Fruit fly (Drosophila melanogaster) whole organism, embryonic: ENCODE measurements around the gene CG1640.

Experiments
- Atf-2 ChIP-seq: fragments of 200-800 bp; sonication (Bioruptor generic); optimal IDR thresholded peaks from 2 replicates; lab custom pipeline; 2016; ENCODE audit warnings: missing biosample characterization, missing genetic modification characterization
- B-H1 ChIP-seq: fragments of 200-800 bp; sonication (Bioruptor generic); IDR thresholded peaks from 3 replicates; pipeline ENCODE4 v1.3.6; 2022; ENCODE audit warnings: missing biosample characterization, missing genetic modification characterization
- BEAF-32 ChIP-seq: fragments of 200-800 bp; sonication (Bioruptor generic); optimal IDR thresholded peaks from 3 replicates; lab custom pipeline; 2017; ENCODE audit warnings: missing biosample characterization, missing genetic modification characterization, mild to moderate bottlenecking, moderate library complexity, missing genetic modification reagents
- C15 ChIP-seq: fragments of 200-800 bp; sonication (Bioruptor generic); IDR thresholded peaks from 3 replicates; pipeline ENCODE4 v1.3.6; 2022; ENCODE audit warnings: missing biosample characterization, missing genetic modification characterization
- CG13424 ChIP-seq: fragments of 200-800 bp; sonication (Bioruptor generic); optimal IDR thresholded peaks from 2 replicates; lab custom pipeline; 2019; ENCODE audit warnings: missing biosample characterization, mild to moderate bottlenecking, missing genetic modification characterization, moderate library complexity
- CG14667 ChIP-seq: fragments of 200-800 bp; sonication (Bioruptor generic); IDR thresholded peaks from 2 replicates; pipeline ENCODE4 v1.3.6; 2022; ENCODE audit warnings: missing biosample characterization, missing genetic modification characterization
- CG17359 ChIP-seq: fragments of 200-800 bp; sonication (Bioruptor generic); optimal IDR thresholded peaks from 3 replicates; lab custom pipeline; 2018; ENCODE audit warnings: missing biosample characterization, mild to moderate bottlenecking, missing genetic modification characterization, moderate library complexity
- CG17802 ChIP-seq: fragments of 200-800 bp; sonication (Bioruptor generic); optimal IDR thresholded peaks from 2 replicates; lab custom pipeline; 2018; ENCODE audit warnings: missing biosample characterization, mild to moderate bottlenecking, missing genetic modification characterization, moderate library complexity
- CG2116 ChIP-seq: fragments of 200-800 bp; sonication (Bioruptor generic); optimal IDR thresholded peaks from 3 replicates; lab custom pipeline; 2018; ENCODE audit warnings: missing biosample characterization, mild to moderate bottlenecking, missing genetic modification characterization
- CG2129 ChIP-seq: fragments of 200-800 bp; sonication (Bioruptor generic); IDR thresholded peaks from 2 replicates; pipeline ENCODE4 v1.3.6; 2022; ENCODE audit warnings: missing biosample characterization, missing genetic modification characterization; ENCODE audit not compliant: partially characterized antibody
- CG3065 ChIP-seq: fragments of 200-800 bp; sonication (Bioruptor generic); optimal IDR thresholded peaks from 2 replicates; lab custom pipeline; 2016; ENCODE audit warnings: missing biosample characterization, missing genetic modification characterization
- CG5245 ChIP-seq: fragments of 200-800 bp; sonication (Bioruptor generic); optimal IDR thresholded peaks from 3 replicates; lab custom pipeline; 2016; ENCODE audit warnings: missing biosample characterization, missing genetic modification characterization
- CG6254 ChIP-seq: fragments of 200-800 bp; sonication (Bioruptor generic); optimal IDR thresholded peaks from 3 replicates; lab custom pipeline; 2017; ENCODE audit warnings: mild to moderate bottlenecking, missing biosample characterization, missing genetic modification reagents, missing genetic modification characterization
- CG6813 ChIP-seq: fragments of 200-800 bp; sonication (Bioruptor generic); optimal IDR thresholded peaks from 2 replicates; lab custom pipeline; 2017; ENCODE audit warnings: missing biosample characterization, missing genetic modification characterization, mild to moderate bottlenecking, moderate library complexity, missing genetic modification reagents
- CG7745 ChIP-seq: fragments of 200-800 bp; sonication (Bioruptor generic); optimal IDR thresholded peaks from 2 replicates; lab custom pipeline; 2018; ENCODE audit warnings: missing biosample characterization, mild to moderate bottlenecking, missing genetic modification characterization, moderate library complexity
- CG7928 ChIP-seq: fragments of 200-800 bp; sonication (Bioruptor generic); optimal IDR thresholded peaks from 2 replicates; lab custom pipeline; 2017; ENCODE audit warnings: missing biosample characterization, mild to moderate bottlenecking, missing genetic modification characterization
- CG9727 ChIP-seq: fragments of 200-800 bp; sonication (Bioruptor generic); optimal IDR thresholded peaks from 3 replicates; lab custom pipeline; 2017; ENCODE audit warnings: missing biosample characterization, mild to moderate bottlenecking, missing genetic modification characterization
- CHES-1-like ChIP-seq: fragments of 200-800 bp; sonication (Bioruptor generic); optimal IDR thresholded peaks from 2 replicates; lab custom pipeline; 2016; ENCODE audit warnings: missing biosample characterization, missing genetic modification characterization
- Chrac-16 ChIP-seq: fragments of 200-800 bp; sonication (Bioruptor generic); optimal IDR thresholded peaks from 3 replicates; lab custom pipeline; 2016; ENCODE audit warnings: missing biosample characterization, missing genetic modification characterization
- CrebB ChIP-seq: fragments of 200-800 bp; sonication (Bioruptor generic); optimal IDR thresholded peaks from 3 replicates; lab custom pipeline; 2018; ENCODE audit warnings: missing biosample characterization, mild to moderate bottlenecking, missing genetic modification characterization
- Dref ChIP-seq: fragments of 200-800 bp; sonication (Bioruptor generic); IDR thresholded peaks from 2 replicates; pipeline ENCODE4 v1.3.6; 2022; ENCODE audit warnings: missing biosample characterization, missing genetic modification characterization
- Drgx ChIP-seq: fragments of 200-800 bp; sonication (Bioruptor generic); IDR thresholded peaks from 2 replicates; pipeline ENCODE4 v1.3.6; 2022; ENCODE audit warnings: missing biosample characterization, missing genetic modification characterization
- Hmr ChIP-seq: fragments of 200-800 bp; sonication (Bioruptor generic); optimal IDR thresholded peaks from 3 replicates; lab custom pipeline; 2017; ENCODE audit warnings: mild to moderate bottlenecking, missing biosample characterization, missing genetic modification reagents, missing genetic modification characterization
- Lpt ChIP-seq: fragments of >200 bp; optimal IDR thresholded peaks from 2 replicates; lab custom pipeline; 2018; ENCODE audit warnings: missing biosample characterization, missing genetic modification characterization
- Mad ChIP-seq: fragments of 200-800 bp; sonication (Bioruptor generic); optimal IDR thresholded peaks from 2 replicates; lab custom pipeline; 2016; ENCODE audit warnings: missing biosample characterization, missing genetic modification characterization
- Med ChIP-seq: fragments of 200-800 bp; sonication (Bioruptor generic); peaks from one replicate; lab custom pipeline; 2016; ENCODE audit warnings: missing biosample characterization, missing genetic modification characterization, mild to moderate bottlenecking, inconsistent platforms, moderate library complexity
- Nf-YC ChIP-seq: fragments of 200-800 bp; optimal IDR thresholded peaks from 3 replicates; lab custom pipeline; 2019; ENCODE audit warnings: missing biosample characterization, mild to moderate bottlenecking, missing genetic modification characterization, moderate library complexity
- PHDP ChIP-seq: fragments of 200-800 bp; sonication (Bioruptor generic); optimal IDR thresholded peaks from 3 replicates; lab custom pipeline; 2018; ENCODE audit warnings: missing biosample characterization, mild to moderate bottlenecking, missing genetic modification characterization, moderate library complexity
- btn ChIP-seq: fragments of 200-800 bp; sonication (Bioruptor generic); optimal IDR thresholded peaks from 2 replicates; lab custom pipeline; 2016; ENCODE audit warnings: missing biosample characterization, missing genetic modification characterization
- chinmo ChIP-seq: fragments of 200-800 bp; sonication (Bioruptor generic); IDR thresholded peaks from 4 replicates; pipeline ENCODE4 v1.3.6; 2022; ENCODE audit warnings: missing biosample characterization, missing genetic modification characterization; ENCODE audit not compliant: partially characterized antibody
- corto ChIP-seq: fragments of 200-800 bp; sonication (Bioruptor generic); optimal IDR thresholded peaks from 2 replicates; lab custom pipeline; 2016; ENCODE audit warnings: missing biosample characterization, mild to moderate bottlenecking, missing genetic modification characterization, moderate library complexity
- dm ChIP-seq: fragments of 200-800 bp; sonication (Bioruptor generic); optimal IDR thresholded peaks from 3 replicates; lab custom pipeline; 2016; ENCODE audit warnings: missing biosample characterization, missing genetic modification characterization
- esg ChIP-seq: fragments of 200-800 bp; sonication (Bioruptor generic); conservative IDR thresholded peaks from 2 replicates; pipeline ENCODE4 v1.3.6; 2022; ENCODE audit warnings: missing biosample characterization, missing genetic modification characterization
- inv ChIP-seq: fragments of 200-800 bp; sonication (Bioruptor generic); IDR thresholded peaks from 2 replicates; pipeline ENCODE4 v1.3.6; 2022; ENCODE audit warnings: missing biosample characterization, missing genetic modification characterization; ENCODE audit not compliant: partially characterized antibody
- lbe ChIP-seq: fragments of 200-800 bp; sonication (Bioruptor generic); optimal IDR thresholded peaks from 2 replicates; lab custom pipeline; 2016; ENCODE audit warnings: missing biosample characterization, mild to moderate bottlenecking, missing genetic modification characterization
- org-1 ChIP-seq: fragments of 200-800 bp; sonication (Bioruptor generic); optimal IDR thresholded peaks from 2 replicates; lab custom pipeline; 2017; ENCODE audit warnings: missing biosample characterization, missing genetic modification characterization
- p53 ChIP-seq: fragments of 200-800 bp; sonication (Bioruptor generic); optimal IDR thresholded peaks from 2 replicates; lab custom pipeline; 2016; ENCODE audit warnings: missing biosample characterization, missing genetic modification characterization
- pan ChIP-seq, 4 experiments: fragments of >200 bp in 3 of 4; fragments of 200-800 bp in 1 of 4; sonication (Bioruptor generic) in 1 of 4; optimal IDR thresholded peaks in 3 of 4; IDR thresholded peaks in 1 of 4; 2 replicates each; pipeline versions ENCODE4 v1.3.6 to Lab custom; 2017 to 2022; ENCODE audit warnings: missing biosample characterization in 2 of 4, missing genetic modification characterization in 2 of 4, mixed read lengths in 1 of 4
- pzg ChIP-seq: fragments of 200-800 bp; sonication (Bioruptor generic); optimal IDR thresholded peaks from 3 replicates; lab custom pipeline; 2018; ENCODE audit warnings: missing biosample characterization, mild to moderate bottlenecking, missing genetic modification characterization, moderate library complexity
- run ChIP-seq: fragments of 200-800 bp; sonication (Bioruptor generic); optimal IDR thresholded peaks from 3 replicates; lab custom pipeline; 2018; ENCODE audit warnings: missing biosample characterization, mild to moderate bottlenecking, missing genetic modification characterization
- sens-2 ChIP-seq: fragments of 200-800 bp; sonication (Bioruptor generic); IDR thresholded peaks from 2 replicates; pipeline ENCODE4 v1.3.6; 2022; ENCODE audit warnings: missing biosample characterization, missing genetic modification characterization
- shn ChIP-seq: fragments of 200-800 bp; sonication (Bioruptor generic); optimal IDR thresholded peaks from 3 replicates; lab custom pipeline; 2016; ENCODE audit warnings: missing biosample characterization, missing genetic modification characterization
- ssp ChIP-seq: fragments of 200-800 bp; sonication (Bioruptor generic); IDR thresholded peaks from 2 replicates; pipeline ENCODE4 v1.3.6; 2022; ENCODE audit warnings: missing biosample characterization, missing genetic modification characterization
- tgo ChIP-seq: fragments of 200-800 bp; sonication (Bioruptor generic); IDR thresholded peaks from 3 replicates; pipeline ENCODE4 v1.3.6; 2022; ENCODE audit warnings: missing biosample characterization, missing genetic modification characterization
- tna ChIP-seq: fragments of 200-800 bp; sonication (Bioruptor generic); IDR thresholded peaks from 2 replicates; pipeline ENCODE4 v1.3.6; 2022; ENCODE audit warnings: missing biosample characterization, missing genetic modification characterization; ENCODE audit not compliant: partially characterized antibody
- tup ChIP-seq: fragments of 200-800 bp; sonication (Bioruptor generic); optimal IDR thresholded peaks from 2 replicates; lab custom pipeline; 2016; ENCODE audit warnings: missing biosample characterization, mild to moderate bottlenecking, missing genetic modification characterization, moderate library complexity
- unc-4 ChIP-seq: fragments of 200-800 bp; sonication (Bioruptor generic); IDR thresholded peaks from 2 replicates; pipeline ENCODE4 v1.3.6; 2022; ENCODE audit warnings: missing biosample characterization, missing genetic modification characterization; ENCODE audit not compliant: partially characterized antibody
- vvl ChIP-seq: fragments of 200-800 bp; sonication (Bioruptor generic); IDR thresholded peaks from 2 replicates; pipeline ENCODE4 v1.3.6; 2022; ENCODE audit warnings: missing biosample characterization, missing genetic modification characterization
- zen ChIP-seq: fragments of 200-800 bp; sonication (Bioruptor generic); optimal IDR thresholded peaks from 3 replicates; lab custom pipeline; 2018; ENCODE audit warnings: missing biosample characterization, mild to moderate bottlenecking, missing genetic modification characterization, moderate library complexity
- zf30C ChIP-seq: fragments of 200-800 bp; sonication (Bioruptor generic); optimal IDR thresholded peaks from 3 replicates; lab custom pipeline; 2018; ENCODE audit warnings: missing biosample characterization, mild to moderate bottlenecking, missing genetic modification characterization

CG1640 gene

dm6 chrX:13368149-13368548, 2.3 kb upstream of the CG1640 start, which contains the start of gene dmrt11E (continued):
- 0 out of 2 replicates have a peak, but pooled peaks have one; percentile 8 for TF ChIP-seq sens-2 (GFP tag; lab: Robert Waterston, UW)
- no peak for TF ChIP-seq CG7928 (GFP tag; lab: Kevin White, UChicago)
- no peak for TF ChIP-seq C15 (GFP tag; lab: Robert Waterston, UW)
- TF ChIP-seq Lpt (GFP tag; lab: Kevin White, UChicago), result no peak
- TF ChIP-seq Hmr, result no peak
- TF ChIP-seq CG2116, result no peak
- TF ChIP-seq pan (optimal IDR thresholded peaks at IDR 0.05; lab: Kevin White, UChicago), result no peak
- peak in 1 of 2 experiments; percentile 54 for TF ChIP-seq pan (GFP tag; optimal IDR thresholded peaks at IDR 0.05 in 1 of 2, IDR thresholded peaks at IDR 0.05 in 1 of 2)
- TF ChIP-seq corto (GFP tag; lab: Kevin White, UChicago), result no peak
- TF ChIP-seq CG7745, result no peak
- TF ChIP-seq tna (GFP tag; lab: Robert Waterston, UW), result no peak
- TF ChIP-seq PHDP (tag; lab: Kevin White, UChicago), result peak; percentile 65
- TF ChIP-seq run (tag; lab: Kevin White, UChicago), result no peak
- peak; percentile 75 for TF ChIP-seq CG13424 (tag; lab: Kevin White, UChicago)
- no peak for TF ChIP-seq Dref
- no peak for TF ChIP-seq zf30C
- TF ChIP-seq chinmo (GFP tag; lab: Robert Waterston, UW), result no peak
- TF ChIP-seq lbe (GFP tag; lab: Kevin White, UChicago), result no peak
- TF ChIP-seq shn (GFP tag; lab: Kevin White, UChicago), result no peak
- no peak for TF ChIP-seq CHES-1-like (GFP tag; lab: Kevin White, UChicago)
- TF ChIP-seq CG9727 (GFP tag; lab: Kevin White, UChicago), result peak; percentile 55
- peak; percentile 92 for TF ChIP-seq Nf-YC
- no peak for TF ChIP-seq B-H1 (GFP tag; lab: Robert Waterston, UW)
- TF ChIP-seq CG17359 (tag; lab: Kevin White, UChicago), result peak; percentile 71
- no peak for TF ChIP-seq CrebB
- TF ChIP-seq ssp (GFP tag; lab: Robert Waterston, UW), result 0 out of 2 replicates have a peak, but pooled peaks have one; percentile 32
- no peak for TF ChIP-seq CG17802 (tag; lab: Kevin White, UChicago)
- TF ChIP-seq dm, result no peak
- peak; percentile 25 for TF ChIP-seq Med
- peak; percentile 49 for TF ChIP-seq CG5245 (GFP tag; lab: Kevin White, UChicago)
- no peak for TF ChIP-seq BEAF-32 (GFP tag; lab: Kevin White, UChicago)
- no peak for TF ChIP-seq inv
- peak; percentile 88 for TF ChIP-seq vvl
- TF ChIP-seq tup (GFP tag; lab: Kevin White, UChicago), result no peak
- TF ChIP-seq Chrac-16 (GFP tag; lab: Kevin White, UChicago), result peak; percentile 42
- no peak for TF ChIP-seq unc-4 (GFP tag; lab: Robert Waterston, UW)
- TF ChIP-seq btn (GFP tag; lab: Kevin White, UChicago), result no peak
- peak; percentile 60 for TF ChIP-seq CG14667 (GFP tag; lab: Robert Waterston, UW)
- peak; percentile 49 for TF ChIP-seq CG6254 (GFP tag; lab: Kevin White, UChicago)
- peak; percentile 63 for TF ChIP-seq tgo (GFP tag; lab: Robert Waterston, UW)
- TF ChIP-seq CG6813, result peak; percentile 49
- TF ChIP-seq pzg (GFP tag; lab: Kevin White, UChicago), result no peak
- no peak for TF ChIP-seq CG2129 (GFP tag; lab: Robert Waterston, UW)
- TF ChIP-seq zen (tag; lab: Kevin White, UChicago), result peak; percentile 75
- no peak for TF ChIP-seq org-1 (GFP tag; lab: Kevin White, UChicago)
- TF ChIP-seq Mad (GFP tag; lab: Kevin White, UChicago), result no peak
- peak; percentile 45 for TF ChIP-seq esg
- no peak for TF ChIP-seq Atf-2 (GFP tag; lab: Kevin White, UChicago)
- no peak for TF ChIP-seq p53 (GFP tag; lab: Kevin White, UChicago)
- 0 out of 2 replicates have a peak, but pooled peaks have one; percentile 12 for TF ChIP-seq Drgx (GFP tag; lab: Robert Waterston, UW)
- no peak for TF ChIP-seq CG3065
